Worm (Caenorhabditis elegans) whole organism, midembryonic: Measurements from ENCODE around the gene ucr-2.3.

ENCODE experiments used
- T22C8.4 ChIP-seq: fragments of 200-800 bp; sonication (Bioruptor generic); IDR thresholded peaks from 2 replicates; pipeline ENCODE4 v1.3.6; 2022; ENCODE audit warnings: missing genetic modification characterization, missing compliant biosample characterization
- cog-1 ChIP-seq: sonication (generic microtip); optimal IDR thresholded peaks from 2 replicates; lab custom pipeline; 2016; ENCODE audit warnings: missing genetic modification characterization, missing compliant biosample characterization
- flt-1 ChIP-seq: fragments of 200-800 bp; sonication (Bioruptor generic); IDR thresholded peaks from 2 replicates; pipeline ENCODE4 v1.3.6; 2022; ENCODE audit warnings: missing genetic modification characterization, missing compliant biosample characterization
- klf-2 ChIP-seq: fragments of 200-800 bp; sonication (Bioruptor generic); conservative IDR thresholded peaks from 2 replicates; pipeline ENCODE4 v1.3.6; 2022; ENCODE audit warnings: missing genetic modification reagents, missing genetic modification characterization, missing compliant biosample characterization
- med-1 ChIP-seq: sonication (generic microtip); optimal IDR thresholded peaks from 2 replicates; lab custom pipeline; 2017; ENCODE audit warnings: missing genetic modification characterization, mild to moderate bottlenecking, missing compliant biosample characterization, antibody characterized with exemption, missing genetic modification reagents; ENCODE audit not compliant: insufficient read depth
- ref-1 ChIP-seq: fragments of 200-800 bp; sonication (Bioruptor generic); conservative IDR thresholded peaks from 2 replicates; pipeline ENCODE4 v1.3.6; 2022; ENCODE audit warnings: missing genetic modification reagents, missing genetic modification characterization, missing compliant biosample characterization
- tab-1 ChIP-seq: fragments of 200-800 bp; sonication (Bioruptor generic); IDR thresholded peaks from 2 replicates; pipeline ENCODE4 v1.3.6; 2022; ENCODE audit warnings: missing genetic modification characterization, missing compliant biosample characterization
- ztf-23 ChIP-seq: fragments of 200-800 bp; sonication (Bioruptor generic); IDR thresholded peaks from 2 replicates; pipeline ENCODE4 v1.3.6; 2022; ENCODE audit warnings: missing genetic modification reagents, missing genetic modification characterization, missing compliant biosample characterization
- ztf-29 ChIP-seq: fragments of 200-800 bp; sonication (Bioruptor generic); IDR thresholded peaks from 2 replicates; pipeline ENCODE4 v1.3.6; 2022; ENCODE audit warnings: missing genetic modification reagents, missing genetic modification characterization, missing compliant biosample characterization

ucr-2.3 gene

ce11 chrIII:842630-843029 lies 37.0 kb upstream of the ucr-2.3 start, which contains the start of gene far-8:
Gene far-8, plus strand, starts transcription at chrIII:842930.
- TF ChIP-seq klf-2 (GFP tag; lab: Robert Waterston, UW) (no peak), ref-1 (GFP tag; lab: Robert Waterston, UW) (no peak), ztf-23 (no peak), med-1 (no peak), cog-1 (tag; lab: Kevin White, UChicago) (no peak), ztf-29 (no peak), T22C8.4 (GFP tag; lab: Robert Waterston, UW) (no peak), tab-1 (GFP tag; lab: Robert Waterston, UW) (no peak), flt-1 (no peak)

- TF ChIP-seq T22C8.4 (GFP tag; lab: Robert Waterston, UW) (no peak), klf-2 (GFP tag; lab: Robert Waterston, UW) (no peak), tab-1 (GFP tag; lab: Robert Waterston, UW) (no peak), med-1 (no peak), ref-1 (GFP tag; lab: Robert Waterston, UW) (no peak), ztf-23 (no peak), cog-1 (tag; lab: Kevin White, UChicago) (no peak), ztf-29 (no peak), flt-1 (no peak)
Observed at ce11 chrIII:843999-844398, 35.7 kb upstream of the ucr-2.3 start.

ce11 chrIII:844577-844976 lies 35.1 kb upstream of the ucr-2.3 start:
- no peak for TF ChIP-seq flt-1
- TF ChIP-seq ztf-29, result no peak
- TF ChIP-seq klf-2 (GFP tag; lab: Robert Waterston, UW), result no peak
- no peak for TF ChIP-seq med-1
- TF ChIP-seq T22C8.4 (GFP tag; lab: Robert Waterston, UW), result no peak
- TF ChIP-seq cog-1 (tag; lab: Kevin White, UChicago), result no peak
- TF ChIP-seq ztf-23, result no peak
- no peak for TF ChIP-seq ref-1 (GFP tag; lab: Robert Waterston, UW)
- TF ChIP-seq tab-1 (GFP tag; lab: Robert Waterston, UW), result no peak

- no peak for TF ChIP-seq tab-1 (GFP tag; lab: Robert Waterston, UW)
- TF ChIP-seq ztf-23, result no peak
- TF ChIP-seq med-1, result no peak
Observed at ce11 chrIII:845485-845884, 34.2 kb upstream of the ucr-2.3 start, which contains the start of gene K02F3.2. Gene K02F3.2, plus strand, starts transcription at chrIII:845841.

ce11 chrIII:852296-852695 lies 27.4 kb upstream of the ucr-2.3 start, which contains the start of gene moma-1:
Gene moma-1, minus strand, starts transcription at chrIII:852396.
- TF ChIP-seq med-1 (no peak), T22C8.4 (GFP tag; lab: Robert Waterston, UW) (no peak), ztf-23 (no peak), ztf-29 (no peak), klf-2 (GFP tag; lab: Robert Waterston, UW) (no peak)

- TF ChIP-seq flt-1 (no peak), ztf-23 (no peak), T22C8.4 (GFP tag; lab: Robert Waterston, UW) (no peak), klf-2 (GFP tag; lab: Robert Waterston, UW) (no peak), med-1 (no peak), ref-1 (GFP tag; lab: Robert Waterston, UW) (no peak), cog-1 (tag; lab: Kevin White, UChicago) (no peak), ztf-29 (no peak), tab-1 (GFP tag; lab: Robert Waterston, UW) (no peak)
Observed at ce11 chrIII:853414-853813, 26.2 kb upstream of the ucr-2.3 start.

- TF ChIP-seq tab-1 (GFP tag; lab: Robert Waterston, UW), result no peak
- no peak for TF ChIP-seq flt-1
- TF ChIP-seq cog-1 (tag; lab: Kevin White, UChicago), result no peak
- TF ChIP-seq klf-2 (GFP tag; lab: Robert Waterston, UW), result no peak
- no peak for TF ChIP-seq ztf-23
- TF ChIP-seq ref-1 (GFP tag; lab: Robert Waterston, UW), result no peak
- TF ChIP-seq ztf-29, result no peak
- no peak for TF ChIP-seq T22C8.4 (GFP tag; lab: Robert Waterston, UW)
- TF ChIP-seq med-1, result no peak
Observed at ce11 chrIII:853859-854359, 25.8 kb upstream of the ucr-2.3 start, which contains the start of the genes rnp-5 and tag-51. Gene rnp-5, minus strand, starts transcription at chrIII:853909. Gene tag-51, plus strand, starts transcription at chrIII:854221.

- TF ChIP-seq cog-1 (tag; lab: Kevin White, UChicago), result no peak
- no peak for TF ChIP-seq ztf-29
- TF ChIP-seq flt-1, result no peak
- TF ChIP-seq klf-2 (GFP tag; lab: Robert Waterston, UW), result no peak
- no peak for TF ChIP-seq ref-1 (GFP tag; lab: Robert Waterston, UW)
- TF ChIP-seq tab-1 (GFP tag; lab: Robert Waterston, UW), result no peak
- TF ChIP-seq T22C8.4 (GFP tag; lab: Robert Waterston, UW), result no peak
- TF ChIP-seq ztf-23, result no peak
Observed at ce11 chrIII:856260-856659, 23.4 kb upstream of the ucr-2.3 start, which contains the start of gene K02F3.12. Gene K02F3.12, plus strand, starts transcription at chrIII:856560.

- TF ChIP-seq med-1, result no peak
- no peak for TF ChIP-seq cog-1 (tag; lab: Kevin White, UChicago)
- TF ChIP-seq klf-2 (GFP tag; lab: Robert Waterston, UW), result no peak
- TF ChIP-seq flt-1, result no peak
- TF ChIP-seq T22C8.4 (GFP tag; lab: Robert Waterston, UW), result no peak
- TF ChIP-seq ref-1 (GFP tag; lab: Robert Waterston, UW), result no peak
- TF ChIP-seq tab-1 (GFP tag; lab: Robert Waterston, UW), result no peak
- no peak for TF ChIP-seq ztf-23
- TF ChIP-seq ztf-29, result no peak
Observed at ce11 chrIII:856908-857307, 22.8 kb upstream of the ucr-2.3 start.

- TF ChIP-seq T22C8.4 (GFP tag; lab: Robert Waterston, UW) (no peak), flt-1 (no peak), cog-1 (tag; lab: Kevin White, UChicago) (no peak), med-1 (no peak), ref-1 (GFP tag; lab: Robert Waterston, UW) (no peak), ztf-29 (no peak), klf-2 (GFP tag; lab: Robert Waterston, UW) (no peak), tab-1 (GFP tag; lab: Robert Waterston, UW) (no peak)
Observed at ce11 chrIII:859898-860297, 19.8 kb upstream of the ucr-2.3 start, which contains the start of gene exos-4.2. Gene exos-4.2, plus strand, starts transcription at chrIII:860198.
